Fruit fly (Drosophila melanogaster): ENCODE measurements around the gene ND-13B.

ND-13B gene

dm6 chr3L:10739666-10740417, 45.9 kb upstream of the ND-13B start (continued):
- TF ChIP-seq CG6689 (GFP tag; IDR thresholded peaks at IDR 0.05), result peak; percentile 90
- peak; percentile 83 for TF ChIP-seq lbe (GFP tag; optimal IDR thresholded peaks at IDR 0.05)
- peak; percentile 72; the same call in 2 of the 3 replicates for TF ChIP-seq CG2889 (GFP tag; IDR thresholded peaks at IDR 0.05)
- TF ChIP-seq HLHmδ (GFP tag; optimal IDR thresholded peaks at IDR 0.05), result peak; percentile 38
- TF ChIP-seq CoRest (tag; optimal IDR thresholded peaks at IDR 0.05), result peak; percentile 93
- TF ChIP-seq CG3065 (GFP tag; optimal IDR thresholded peaks at IDR 0.05), result peak; percentile 61
- TF ChIP-seq slou (GFP tag; optimal IDR thresholded peaks at IDR 0.05), result peak; percentile 97
- TF ChIP-seq TFAM (GFP tag; optimal IDR thresholded peaks at IDR 0.05), result peak; percentile 63
- TF ChIP-seq ewg (GFP tag; optimal IDR thresholded peaks at IDR 0.05), result peak; percentile 86
- peak; percentile 50 for TF ChIP-seq CG12299 (tag; optimal IDR thresholded peaks at IDR 0.05)
- TF ChIP-seq CG11504 (tag; optimal IDR thresholded peaks at IDR 0.05), result peak; percentile 96
- peak; percentile 98 for TF ChIP-seq Fer1 (GFP tag; optimal IDR thresholded peaks at IDR 0.05)
- TF ChIP-seq CHES-1-like (GFP tag; optimal IDR thresholded peaks at IDR 0.05), result peak; percentile 90
- peak; percentile 96 for TF ChIP-seq HHEX (GFP tag; optimal IDR thresholded peaks at IDR 0.05)
- TF ChIP-seq Ravus (GFP tag; IDR thresholded peaks at IDR 0.05), result peak; percentile 60
- peak; percentile 96 for TF ChIP-seq BtbVII (GFP tag; optimal IDR thresholded peaks at IDR 0.05)
- peak; percentile 98 for TF ChIP-seq slp2 (GFP tag; optimal IDR thresholded peaks at IDR 0.05)
- TF ChIP-seq CG4424 (GFP tag; optimal IDR thresholded peaks at IDR 0.05), result peak; percentile 96
- peak; percentile 93 for TF ChIP-seq gem (tag; optimal IDR thresholded peaks at IDR 0.05)
- no peak for TF ChIP-seq pan (optimal IDR thresholded peaks at IDR 0.05)
- TF ChIP-seq pan (GFP tag; optimal IDR thresholded peaks at IDR 0.05 in 1 of 2, IDR thresholded peaks at IDR 0.05 in 1 of 2), result peak in 1 of 2 experiments; percentile 95
- peak; percentile 64; the same call in 1 of the 2 replicates for TF ChIP-seq sim (GFP tag; IDR thresholded peaks at IDR 0.05)
- peak; percentile 90 for TF ChIP-seq CG12769 (tag; optimal IDR thresholded peaks at IDR 0.05)
- TF ChIP-seq Mrtf (GFP tag; IDR thresholded peaks at IDR 0.05), result peak; percentile 88
- TF ChIP-seq CG9797 (GFP tag; optimal IDR thresholded peaks at IDR 0.05), result peak; percentile 40
- peak; percentile 62; the same call in 1 of the 2 replicates for TF ChIP-seq wdn (GFP tag; IDR thresholded peaks at IDR 0.05)
- TF ChIP-seq kay (GFP tag; optimal IDR thresholded peaks at IDR 0.05), result peak; percentile 87
- TF ChIP-seq CG32767 (GFP tag; IDR thresholded peaks at IDR 0.05), result peak; percentile 86; the same call in 1 of the 2 replicates
- TF ChIP-seq pfk (GFP tag; optimal IDR thresholded peaks at IDR 0.05), result no peak
- peak; percentile 97 for TF ChIP-seq lmd (GFP tag; IDR thresholded peaks at IDR 0.05)
- TF ChIP-seq sima (GFP tag; optimal IDR thresholded peaks at IDR 0.05), result peak; percentile 87
- TF ChIP-seq CG30403 (GFP tag; optimal IDR thresholded peaks at IDR 0.05), result peak; percentile 96
- no peak for TF ChIP-seq Dfd (GFP tag; optimal IDR thresholded peaks at IDR 0.05)
- peak; percentile 89 for TF ChIP-seq Atf-2 (GFP tag; optimal IDR thresholded peaks at IDR 0.05)
- peak; percentile 92 for TF ChIP-seq aop (GFP tag; IDR thresholded peaks at IDR 0.05)
- TF ChIP-seq sd (tag; optimal IDR thresholded peaks at IDR 0.05), result peak; percentile 91
- TF ChIP-seq Asciz (GFP tag; optimal IDR thresholded peaks at IDR 0.05), result peak; percentile 91
- peak; percentile 87 for TF ChIP-seq PHDP (tag; optimal IDR thresholded peaks at IDR 0.05)
- no peak; the same call in 1 of the 2 replicates for TF ChIP-seq bowl (GFP tag; IDR thresholded peaks at IDR 0.05)
- TF ChIP-seq NK7.1 (GFP tag; optimal IDR thresholded peaks at IDR 0.05), result peak; percentile 84
- no peak; the same call in 2 of the 3 replicates for TF ChIP-seq CG2199 (GFP tag; IDR thresholded peaks at IDR 0.05)
- TF ChIP-seq nom (GFP tag; optimal IDR thresholded peaks at IDR 0.05), result peak; percentile 80
- TF ChIP-seq hb (GFP tag; IDR thresholded peaks at IDR 0.05; ENCODE audit: partially characterized antibody), result no peak
- peak; percentile 91 for TF ChIP-seq CG2712 (tag; optimal IDR thresholded peaks at IDR 0.05)
- TF ChIP-seq dimm (GFP tag; IDR thresholded peaks at IDR 0.05), result peak; percentile 37; the same call in 1 of the 2 replicates
- TF ChIP-seq Oli (tag; optimal IDR thresholded peaks at IDR 0.05), result peak; percentile 93
- peak; percentile 20; the same call in 1 of the 2 replicates for TF ChIP-seq amos (GFP tag; IDR thresholded peaks at IDR 0.05; ENCODE audit: partially characterized antibody)
- TF ChIP-seq gcm2 (GFP tag; optimal IDR thresholded peaks at IDR 0.05), result peak; percentile 68
- peak; percentile 79 for TF ChIP-seq CG17328 (GFP tag; IDR thresholded peaks at IDR 0.05)
